Fruit fly (Drosophila melanogaster) whole organism, embryonic: ENCODE results near the gene Dlc90F.
A peak's percentile ranks its signal among the peaks of the same experiment; 100 is the strongest.

ENCODE experiments used
- Aef1 ChIP-seq: fragments of 200-800 bp; sonication (Bioruptor generic); IDR thresholded peaks from 3 replicates; pipeline ENCODE4 v1.3.6; 2022; ENCODE audit warnings: missing biosample characterization, missing genetic modification characterization
- Antp ChIP-seq: fragments of 200-800 bp; sonication (Bioruptor generic); optimal IDR thresholded peaks from 3 replicates; lab custom pipeline; 2016; ENCODE audit warnings: missing biosample characterization, missing genetic modification characterization
- CG10274 ChIP-seq: fragments of 200-800 bp; sonication (Bioruptor generic); optimal IDR thresholded peaks from 3 replicates; lab custom pipeline; 2017; ENCODE audit warnings: missing biosample characterization, mild to moderate bottlenecking, missing genetic modification characterization
- CG14014 ChIP-seq: fragments of 200-800 bp; sonication (Bioruptor generic); IDR thresholded peaks from 2 replicates; pipeline ENCODE4 v1.3.6; 2022; ENCODE audit warnings: missing biosample characterization, missing genetic modification characterization
- CG14667 ChIP-seq: fragments of 200-800 bp; sonication (Bioruptor generic); IDR thresholded peaks from 2 replicates; pipeline ENCODE4 v1.3.6; 2022; ENCODE audit warnings: missing biosample characterization, missing genetic modification characterization
- CG14860 ChIP-seq: fragments of 200-800 bp; sonication (Bioruptor generic); IDR thresholded peaks from 3 replicates; pipeline ENCODE4 v1.3.6; 2022; ENCODE audit warnings: missing biosample characterization, missing genetic modification characterization; ENCODE audit not compliant: partially characterized antibody
- CG15514 ChIP-seq: fragments of 200-800 bp; sonication (Bioruptor generic); optimal IDR thresholded peaks from 3 replicates; lab custom pipeline; 2017; ENCODE audit warnings: missing biosample characterization, missing genetic modification characterization, mild to moderate bottlenecking, moderate library complexity, missing genetic modification reagents
- CG1603 ChIP-seq: fragments of 200-800 bp; sonication (Bioruptor generic); optimal IDR thresholded peaks from 2 replicates; lab custom pipeline; 2019; ENCODE audit warnings: missing biosample characterization, mild to moderate bottlenecking, missing genetic modification characterization, moderate library complexity
- CG17361 ChIP-seq: fragments of 200-800 bp; sonication (Bioruptor generic); IDR thresholded peaks from 3 replicates; pipeline ENCODE4 v1.3.6; 2022; ENCODE audit warnings: missing biosample characterization, missing genetic modification characterization
- CG31224 ChIP-seq: fragments of 200-800 bp; sonication (Bioruptor generic); IDR thresholded peaks from 2 replicates; pipeline ENCODE4 v1.3.6; 2022; ENCODE audit warnings: missing biosample characterization, missing genetic modification characterization
- CG31441 ChIP-seq: fragments of 200-800 bp; sonication (Bioruptor generic); IDR thresholded peaks from 2 replicates; pipeline ENCODE4 v1.3.6; 2022; ENCODE audit warnings: missing biosample characterization, missing genetic modification characterization
- CG32532 ChIP-seq: fragments of 200-800 bp; sonication (Bioruptor generic); IDR thresholded peaks from 2 replicates; pipeline ENCODE4 v1.3.6; 2022; ENCODE audit warnings: missing biosample characterization, missing genetic modification characterization
- CG34422 ChIP-seq: fragments of 200-800 bp; sonication (Bioruptor generic); IDR thresholded peaks from 3 replicates; pipeline ENCODE4 v1.3.6; 2022; ENCODE audit warnings: missing biosample characterization, missing genetic modification characterization
- CG7839 ChIP-seq: fragments of 200-800 bp; sonication (Bioruptor generic); optimal IDR thresholded peaks from 3 replicates; lab custom pipeline; 2018; ENCODE audit warnings: missing biosample characterization, mild to moderate bottlenecking, missing genetic modification characterization, moderate library complexity
- CG9727 ChIP-seq: fragments of 200-800 bp; sonication (Bioruptor generic); optimal IDR thresholded peaks from 3 replicates; lab custom pipeline; 2017; ENCODE audit warnings: missing biosample characterization, mild to moderate bottlenecking, missing genetic modification characterization
- Dbx ChIP-seq: fragments of 200-800 bp; sonication (Bioruptor generic); IDR thresholded peaks from 3 replicates; pipeline ENCODE4 v1.3.6; 2022; ENCODE audit warnings: missing biosample characterization, missing genetic modification characterization
- Dek ChIP-seq: fragments of 200-800 bp; sonication (Bioruptor generic); optimal IDR thresholded peaks from 3 replicates; lab custom pipeline; 2019; ENCODE audit warnings: missing biosample characterization, mild to moderate bottlenecking, missing genetic modification characterization, moderate library complexity
- Dip3 ChIP-seq: fragments of 200-800 bp; sonication (Bioruptor generic); optimal IDR thresholded peaks from 3 replicates; lab custom pipeline; 2016; ENCODE audit warnings: missing biosample characterization, missing genetic modification characterization
- E2f1 ChIP-seq: fragments of 200-800 bp; sonication (Bioruptor generic); IDR thresholded peaks from 2 replicates; pipeline ENCODE4 v1.3.6; 2022; ENCODE audit warnings: missing biosample characterization, missing genetic modification characterization
- Ets97D ChIP-seq: fragments of 200-800 bp; sonication (Bioruptor generic); optimal IDR thresholded peaks from 3 replicates; lab custom pipeline; 2016; ENCODE audit warnings: missing biosample characterization, missing genetic modification characterization
- Gug ChIP-seq: fragments of 200-800 bp; sonication (Bioruptor generic); IDR thresholded peaks from 4 replicates; pipeline ENCODE4 v1.3.6; 2022; ENCODE audit warnings: missing biosample characterization, missing genetic modification characterization
- Hmx ChIP-seq: fragments of 200-800 bp; sonication (Bioruptor generic); optimal IDR thresholded peaks from 2 replicates; lab custom pipeline; 2016; ENCODE audit warnings: missing biosample characterization, missing genetic modification characterization
- Hr51 ChIP-seq, 2 experiments: fragments of 200-800 bp; sonication (Bioruptor generic); optimal IDR thresholded peaks; 2 replicates in 1 of 2; 3 replicates in 1 of 2; lab custom pipeline; 2016 to 2018; ENCODE audit warnings: missing biosample characterization in 2 of 2, missing genetic modification characterization in 2 of 2, mild to moderate bottlenecking in 1 of 2, moderate library complexity in 1 of 2
- MBD-R2 ChIP-seq: fragments of 200-800 bp; sonication (Bioruptor generic); IDR thresholded peaks from 2 replicates; pipeline ENCODE4 v1.3.6; 2022; ENCODE audit warnings: missing biosample characterization, missing genetic modification characterization
- Meics ChIP-seq: fragments of 200-800 bp; sonication (Bioruptor generic); optimal IDR thresholded peaks from 2 replicates; lab custom pipeline; 2017; ENCODE audit warnings: missing biosample characterization, mild to moderate bottlenecking, missing genetic modification characterization
- NFAT ChIP-seq: fragments of 200-800 bp; sonication (Bioruptor generic); IDR thresholded peaks from 2 replicates; pipeline ENCODE4 v1.3.6; 2022; ENCODE audit warnings: missing biosample characterization, missing genetic modification characterization
- NfI ChIP-seq: fragments of 200-800 bp; sonication (Bioruptor generic); optimal IDR thresholded peaks from 3 replicates; lab custom pipeline; 2018; ENCODE audit warnings: missing biosample characterization, mild to moderate bottlenecking, missing genetic modification characterization, moderate library complexity
- Scr ChIP-seq: fragments of 200-800 bp; sonication (Bioruptor generic); IDR thresholded peaks from 2 replicates; pipeline ENCODE4 v1.3.6; 2022; ENCODE audit warnings: missing biosample characterization, missing genetic modification characterization; ENCODE audit not compliant: partially characterized antibody
- Xbp1 ChIP-seq: fragments of 200-800 bp; sonication (Bioruptor generic); optimal IDR thresholded peaks from 3 replicates; lab custom pipeline; 2016; ENCODE audit warnings: missing biosample characterization, mild to moderate bottlenecking, missing genetic modification characterization
- ase ChIP-seq: fragments of 200-800 bp; sonication (Bioruptor generic); IDR thresholded peaks from 3 replicates; pipeline ENCODE4 v1.3.6; 2022; ENCODE audit warnings: missing biosample characterization, missing genetic modification characterization
- dmrt99B ChIP-seq: fragments of 200-800 bp; sonication (Bioruptor generic); optimal IDR thresholded peaks from 2 replicates; lab custom pipeline; 2018; ENCODE audit warnings: missing biosample characterization, mild to moderate bottlenecking, missing genetic modification characterization, moderate library complexity
- ems ChIP-seq: fragments of 200-800 bp; sonication (Bioruptor generic); optimal IDR thresholded peaks from 3 replicates; lab custom pipeline; 2016; ENCODE audit warnings: missing biosample characterization, missing genetic modification characterization
- gem ChIP-seq: fragments of 200-800 bp; sonication (Bioruptor generic); optimal IDR thresholded peaks from 2 replicates; lab custom pipeline; 2019; ENCODE audit warnings: missing biosample characterization, mild to moderate bottlenecking, missing genetic modification characterization, moderate library complexity
- gsb ChIP-seq: fragments of 200-800 bp; sonication (Bioruptor generic); IDR thresholded peaks from 2 replicates; pipeline ENCODE4 v1.3.6; 2022; ENCODE audit warnings: missing biosample characterization, missing genetic modification characterization
- gsb-n ChIP-seq: fragments of 200-800 bp; sonication (Bioruptor generic); optimal IDR thresholded peaks from 3 replicates; lab custom pipeline; 2018; ENCODE audit warnings: missing biosample characterization, mild to moderate bottlenecking, missing genetic modification characterization
- ind ChIP-seq: fragments of 200-800 bp; sonication (Bioruptor generic); optimal IDR thresholded peaks from 3 replicates; lab custom pipeline; 2016; ENCODE audit warnings: missing biosample characterization, missing genetic modification characterization
- ken ChIP-seq: fragments of 200-800 bp; sonication (Bioruptor generic); IDR thresholded peaks from 3 replicates; pipeline ENCODE4 v1.3.6; 2022; ENCODE audit warnings: missing biosample characterization, missing genetic modification characterization
- lmd ChIP-seq: fragments of 200-800 bp; sonication (Bioruptor generic); IDR thresholded peaks from 2 replicates; pipeline ENCODE4 v1.3.6; 2022; ENCODE audit warnings: missing biosample characterization, missing genetic modification characterization
- mam ChIP-seq: fragments of 200-800 bp; sonication (Bioruptor generic); optimal IDR thresholded peaks from 3 replicates; lab custom pipeline; 2016; ENCODE audit warnings: missing biosample characterization, missing genetic modification characterization
- odd ChIP-seq: fragments of 200-800 bp; sonication (Bioruptor generic); optimal IDR thresholded peaks from 2 replicates; lab custom pipeline; 2017; ENCODE audit warnings: missing biosample characterization, mild to moderate bottlenecking, missing genetic modification characterization
- salm ChIP-seq: fragments of 200-800 bp; sonication (Bioruptor generic); optimal IDR thresholded peaks from 2 replicates; lab custom pipeline; 2018; ENCODE audit warnings: missing biosample characterization, mild to moderate bottlenecking, missing genetic modification characterization
- stc ChIP-seq: fragments of 200-800 bp; sonication (Bioruptor generic); IDR thresholded peaks from 2 replicates; pipeline ENCODE4 v1.3.6; 2022; ENCODE audit warnings: missing biosample characterization, missing genetic modification characterization
- tgo ChIP-seq: fragments of 200-800 bp; sonication (Bioruptor generic); IDR thresholded peaks from 3 replicates; pipeline ENCODE4 v1.3.6; 2022; ENCODE audit warnings: missing biosample characterization, missing genetic modification characterization
- tll ChIP-seq, 2 experiments: fragments of 200-800 bp in 1 of 2; fragments of >200 bp in 1 of 2; sonication (Bioruptor generic) in 1 of 2; optimal IDR thresholded peaks; 2 replicates each; lab custom pipeline; 2017 to 2019; ENCODE audit warnings: missing biosample characterization in 2 of 2, missing genetic modification characterization in 2 of 2, mild to moderate bottlenecking in 1 of 2, moderate library complexity in 1 of 2
- tup ChIP-seq: fragments of 200-800 bp; sonication (Bioruptor generic); optimal IDR thresholded peaks from 2 replicates; lab custom pipeline; 2016; ENCODE audit warnings: missing biosample characterization, mild to moderate bottlenecking, missing genetic modification characterization, moderate library complexity
- vfl ChIP-seq: fragments of 200-800 bp; sonication (Bioruptor generic); optimal IDR thresholded peaks from 2 replicates; lab custom pipeline; 2016; ENCODE audit warnings: missing biosample characterization, missing genetic modification characterization
- zf30C ChIP-seq: fragments of 200-800 bp; sonication (Bioruptor generic); optimal IDR thresholded peaks from 3 replicates; lab custom pipeline; 2018; ENCODE audit warnings: missing biosample characterization, mild to moderate bottlenecking, missing genetic modification characterization

Gene Dlc90F

dm6 chr3R:18314824-18315690 lies 16.0 kb downstream of the Dlc90F start (continued):
- TF ChIP-seq ken (peak; percentile 39; the same call in 1 of the 3 replicates), CG14014 (GFP tag; lab: Robert Waterston, UW) (0 out of 2 replicates have a peak, but pooled peaks have one; percentile 32), Xbp1 (GFP tag; lab: Kevin White, UChicago) (peak; percentile 27), Hmx (GFP tag; lab: Kevin White, UChicago) (no peak), ind (GFP tag; lab: Kevin White, UChicago) (peak; percentile 31), gem (tag; lab: Kevin White, UChicago) (peak; percentile 60), CG17361 (GFP tag; lab: Robert Waterston, UW) (peak; percentile 56; the same call in 2 of the 3 replicates), gsb-n (peak; percentile 6), tup (GFP tag; lab: Kevin White, UChicago) (no peak), odd (GFP tag; lab: Kevin White, UChicago) (no peak), CG32532 (GFP tag; lab: Robert Waterston, UW) (peak; percentile 71), Dip3 (GFP tag; lab: Kevin White, UChicago) (peak; percentile 14), Scr (GFP tag; lab: Robert Waterston, UW) (no peak), ase (GFP tag; lab: Robert Waterston, UW) (peak; percentile 12; the same call in 1 of the 3 replicates), CG1603 (peak; percentile 28), CG10274 (GFP tag; lab: Kevin White, UChicago) (no peak), Ets97D (GFP tag; lab: Kevin White, UChicago) (peak; percentile 34), tll (GFP tag; optimal IDR thresholded peaks at IDR 0.05; lab: Kevin White, UChicago) (no peak), NfI (peak; percentile 10), CG14667 (GFP tag; lab: Robert Waterston, UW) (0 out of 2 replicates have a peak, but pooled peaks have one; percentile 19), CG31441 (GFP tag; lab: Robert Waterston, UW) (peak; percentile 36; the same call in 1 of the 2 replicates), Dek (peak; percentile 4), MBD-R2 (GFP tag; lab: Robert Waterston, UW) (peak; percentile 21; the same call in 1 of the 2 replicates), dmrt99B (tag; lab: Kevin White, UChicago) (peak; percentile 15), Aef1 (GFP tag; lab: Robert Waterston, UW) (peak; percentile 14; the same call in 1 of the 3 replicates), mam (GFP tag; lab: Kevin White, UChicago) (peak; percentile 27), Antp (GFP tag; lab: Kevin White, UChicago) (peak; percentile 56), Gug (GFP tag; lab: Robert Waterston, UW) (no peak; the same call in 3 of the 4 replicates), Dbx (GFP tag; lab: Robert Waterston, UW) (peak; percentile 43; the same call in 1 of the 3 replicates), Hr51 (GFP tag; optimal IDR thresholded peaks at IDR 0.05; lab: Kevin White, UChicago) (peak in 1 of 2 experiments; percentile 60), CG7839 (tag; lab: Kevin White, UChicago) (peak; percentile 36), ems (GFP tag; lab: Kevin White, UChicago) (peak; percentile 21), CG15514 (GFP tag; lab: Kevin White, UChicago) (peak; percentile 42), tgo (GFP tag; lab: Robert Waterston, UW) (peak; percentile 20; the same call in 1 of the 3 replicates), gsb (GFP tag; lab: Robert Waterston, UW) (0 out of 2 replicates have a peak, but pooled peaks have one; percentile 23), E2f1 (GFP tag; lab: Robert Waterston, UW) (peak; percentile 43; the same call in 1 of the 2 replicates), lmd (GFP tag; lab: Robert Waterston, UW) (0 out of 2 replicates have a peak, but pooled peaks have one; percentile 35), NFAT (GFP tag; lab: Robert Waterston, UW) (0 out of 2 replicates have a peak, but pooled peaks have one; percentile 45), CG31224 (GFP tag; lab: Robert Waterston, UW) (peak; percentile 41; the same call in 1 of the 2 replicates), salm (tag; lab: Kevin White, UChicago) (no peak), Meics (GFP tag; lab: Kevin White, UChicago) (peak; percentile 7), CG9727 (no peak), zf30C (GFP tag; lab: Kevin White, UChicago) (peak; percentile 63), vfl (GFP tag; lab: Kevin White, UChicago) (peak; percentile 5), stc (0 out of 2 replicates have a peak, but pooled peaks have one; percentile 32), CG14860 (GFP tag; lab: Robert Waterston, UW) (no peak), CG34422 (GFP tag; lab: Robert Waterston, UW) (0 out of 3 replicates have a peak, but pooled peaks have one; percentile 23)
